Worm (Caenorhabditis elegans) whole organism, dauer: ENCODE data around the gene subs-4.

Experiments used
- unc-62 ChIP-seq: sonication (generic microtip); optimal IDR thresholded peaks from 2 replicates; lab custom pipeline; 2017; ENCODE audit warnings: missing biosample characterization, missing genetic modification reagents, missing genetic modification characterization

Gene subs-4

DNA sequence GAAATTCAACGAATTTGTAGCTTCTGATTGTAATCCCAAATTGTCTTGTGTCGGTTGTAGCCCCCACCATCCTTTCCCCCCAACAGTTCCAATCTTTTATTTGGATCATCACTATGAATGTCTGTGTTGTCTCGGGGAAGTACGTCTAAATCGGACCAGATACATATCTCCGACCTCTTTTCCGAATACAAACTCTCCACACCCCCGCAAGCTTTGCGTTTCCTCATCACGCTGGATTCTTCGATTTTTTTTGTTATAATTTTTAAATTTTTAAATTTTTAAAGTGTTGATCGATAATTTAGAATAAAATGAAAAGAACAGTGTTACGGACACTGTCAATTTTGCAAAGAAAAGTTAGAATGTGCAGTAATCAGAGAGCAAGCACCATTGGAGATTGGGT is at the start of gene subs-4:
Gene subs-4, plus strand, starts transcription at position 301 of the 400 bp plus-strand sequence.
- no peak for TF ChIP-seq unc-62 (GFP tag; lab: Kevin White, UChicago)

DNA sequence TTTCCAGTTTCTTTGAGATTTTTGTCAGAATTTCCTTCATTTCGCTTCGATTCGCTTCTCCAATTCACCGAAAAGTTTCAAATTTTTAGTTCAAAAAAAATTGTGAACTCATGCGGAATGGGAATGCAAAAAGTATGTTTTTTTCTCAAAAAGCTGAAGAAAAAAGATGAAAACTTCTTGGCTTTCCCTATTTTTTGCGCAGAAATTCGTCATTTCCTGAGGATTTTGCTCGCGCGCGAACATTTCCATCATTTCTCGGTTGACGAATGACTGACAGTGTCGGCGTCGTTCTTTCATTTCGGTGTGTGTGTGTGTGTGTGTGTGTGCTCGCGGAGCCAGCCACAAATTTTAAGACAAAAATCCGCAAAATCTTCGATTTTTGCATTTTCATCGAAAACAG is 49.7 kb upstream of the subs-4 start:
- no peak for TF ChIP-seq unc-62 (GFP tag; lab: Kevin White, UChicago)

DNA sequence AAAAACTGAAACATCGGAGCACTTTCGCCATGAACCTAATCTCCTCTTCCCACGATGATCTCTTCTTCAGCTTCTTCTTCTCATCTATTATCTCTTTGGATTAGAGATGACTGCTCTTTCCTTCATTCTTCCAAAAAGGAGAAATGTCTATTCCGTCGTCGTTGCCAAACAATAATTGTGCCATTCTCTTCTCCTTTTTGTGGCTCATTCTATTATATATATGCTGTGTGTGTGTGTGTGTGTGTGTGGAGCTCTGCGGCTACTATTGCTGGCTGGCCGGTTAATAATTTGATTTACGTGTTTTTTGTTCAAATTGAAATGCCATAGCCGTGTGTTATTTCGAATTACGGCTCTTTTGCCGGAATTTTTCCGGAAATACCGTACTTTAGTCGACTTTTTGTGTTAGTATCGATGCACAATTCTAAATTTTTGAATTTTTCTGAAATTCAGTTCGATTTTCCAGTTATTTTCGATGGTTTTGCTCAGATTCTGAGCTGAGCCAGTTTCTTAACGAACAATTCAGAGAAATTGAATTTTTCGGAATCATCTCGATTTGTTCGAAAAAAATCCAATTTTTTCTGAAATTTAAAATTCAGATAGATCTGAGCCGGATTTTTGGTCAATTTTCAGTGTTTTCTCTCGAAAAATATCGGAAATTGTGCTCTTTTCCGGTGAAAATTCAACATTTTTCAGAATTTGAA is 48.8 kb upstream of the subs-4 start, which contains the start of gene T28D6.5:
Gene T28D6.5, plus strand, starts transcription at position 651 of the 701 bp plus-strand sequence.
- no peak for TF ChIP-seq unc-62 (GFP tag; lab: Kevin White, UChicago)

DNA sequence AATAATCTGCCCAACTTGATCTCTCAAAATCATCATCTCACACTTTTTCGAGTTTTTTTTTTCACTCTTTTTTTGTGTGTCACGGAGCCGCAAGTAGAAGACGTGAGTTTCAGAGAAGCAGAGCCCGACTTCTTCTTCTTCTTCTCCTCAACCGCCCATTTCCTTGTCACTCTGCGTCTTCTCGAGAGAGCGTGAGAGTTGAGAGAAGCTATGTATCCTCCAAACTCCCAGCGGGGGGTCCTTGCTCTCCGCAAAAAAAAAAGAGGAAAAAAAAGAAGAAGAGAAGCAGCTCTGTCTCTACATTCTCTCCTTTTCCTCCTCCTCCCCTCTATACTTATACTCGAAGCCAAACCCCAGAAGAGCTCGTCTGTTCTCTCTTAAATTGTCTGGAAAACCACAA is 47.7 kb upstream of the subs-4 start:
- TF ChIP-seq unc-62 (GFP tag; lab: Kevin White, UChicago) = no peak

DNA sequence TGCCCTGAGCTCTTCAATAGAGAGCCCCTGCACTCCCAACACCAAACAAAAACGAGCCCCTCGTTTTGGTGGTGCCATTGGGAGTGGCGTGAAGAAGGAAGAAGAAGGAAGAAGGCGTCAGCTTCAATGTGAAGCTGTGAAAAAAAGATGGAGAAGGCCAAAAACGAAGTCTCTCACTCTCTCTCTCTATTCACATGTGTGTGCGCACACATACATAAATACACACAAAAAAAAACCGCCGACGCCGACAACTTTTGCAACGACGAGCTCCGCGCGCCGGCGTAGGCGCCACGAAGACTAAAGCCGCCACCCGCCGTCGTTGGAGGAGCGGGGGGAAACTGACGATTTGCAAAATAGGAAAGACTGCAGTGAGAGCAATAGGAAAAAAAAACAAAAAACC is 46.0 kb upstream of the subs-4 start:
- TF ChIP-seq unc-62 (GFP tag; lab: Kevin White, UChicago) = no peak

DNA sequence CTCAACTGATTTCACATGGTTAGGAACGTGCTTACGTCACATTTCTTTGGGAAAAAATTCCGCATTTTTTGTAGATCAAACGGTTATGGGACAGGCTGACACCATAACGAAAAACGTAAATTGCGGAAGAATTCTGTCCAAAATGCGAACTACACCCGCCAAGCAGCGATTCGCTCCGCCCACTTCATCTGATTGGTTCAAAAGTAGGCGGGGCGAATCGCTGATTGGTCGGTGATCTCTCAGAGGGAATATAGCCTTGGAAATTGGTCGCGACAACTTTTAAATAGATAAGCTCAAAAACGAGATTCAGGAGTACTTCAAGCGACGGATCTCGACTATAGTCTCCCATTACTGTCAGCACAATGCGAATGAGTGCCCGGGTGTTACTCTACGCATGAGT is 44.4 kb upstream of the subs-4 start:
- TF ChIP-seq unc-62 (GFP tag; lab: Kevin White, UChicago) = no peak

DNA sequence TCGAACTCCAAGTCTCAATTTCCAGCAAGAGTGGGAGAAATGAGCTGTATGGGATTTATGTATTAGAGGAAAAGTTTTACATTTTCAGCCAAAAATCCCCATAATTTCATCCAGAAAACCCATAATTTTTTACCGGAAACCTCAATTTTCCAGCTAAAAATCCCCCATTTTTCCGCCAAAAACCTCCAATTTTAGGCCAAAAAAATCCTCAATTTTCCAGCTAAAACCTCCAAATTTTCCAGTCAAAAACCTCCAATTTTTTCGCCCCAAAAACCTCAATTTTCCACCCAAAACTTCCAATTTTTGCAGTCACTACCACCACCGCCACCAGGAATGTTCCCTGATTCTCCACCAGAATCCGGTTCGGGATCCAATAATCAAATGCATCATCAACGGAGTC is 40.6 kb upstream of the subs-4 start:
- no peak for TF ChIP-seq unc-62 (GFP tag; lab: Kevin White, UChicago)

DNA sequence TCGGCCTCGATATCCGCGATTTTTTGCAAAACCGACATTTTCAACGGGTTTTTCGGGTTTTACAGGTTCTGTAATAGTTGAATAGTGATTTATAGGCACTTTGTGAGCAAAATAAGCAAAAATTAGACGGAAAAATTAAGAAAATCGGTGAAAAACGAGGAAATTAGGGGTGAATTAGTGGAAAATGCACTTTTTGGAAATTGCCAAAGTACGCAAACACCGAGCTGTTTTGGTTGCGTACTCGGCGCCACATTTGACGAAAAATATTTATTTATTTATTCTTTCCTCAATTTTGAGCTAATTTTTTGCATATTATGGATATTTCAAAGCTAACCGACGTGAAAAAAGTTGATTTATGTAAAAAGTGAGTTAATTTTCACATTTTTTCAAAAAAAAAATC is 39.0 kb upstream of the subs-4 start, which contains the start of the genes T28D6.6 and pen-2:
Gene T28D6.6, minus strand, starts transcription at position 68 of the 400 bp plus-strand sequence.
Gene pen-2, plus strand, starts transcription at position 282 of the 400 bp plus-strand sequence.
- TF ChIP-seq unc-62 (GFP tag; lab: Kevin White, UChicago) = no peak

DNA sequence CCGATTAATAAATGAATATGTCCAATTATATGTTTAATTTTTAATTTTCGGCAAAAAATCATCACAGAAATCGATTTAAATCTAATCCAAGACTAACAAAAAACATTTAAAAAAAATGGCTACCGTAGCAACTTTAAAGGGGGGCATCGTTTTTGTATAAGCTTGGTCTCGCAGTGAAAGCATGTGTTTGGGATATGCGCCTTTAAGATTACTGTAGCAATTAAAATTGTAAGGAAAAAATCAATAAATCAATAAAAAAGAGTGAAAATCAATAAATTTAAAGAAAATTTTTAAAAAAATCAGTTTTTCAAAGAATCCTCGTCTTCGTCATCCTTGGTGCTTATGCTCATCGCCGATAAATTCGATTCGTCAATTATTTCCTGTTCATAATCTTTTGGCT is 37.9 kb upstream of the subs-4 start:
- no peak for TF ChIP-seq unc-62 (GFP tag; lab: Kevin White, UChicago)

DNA sequence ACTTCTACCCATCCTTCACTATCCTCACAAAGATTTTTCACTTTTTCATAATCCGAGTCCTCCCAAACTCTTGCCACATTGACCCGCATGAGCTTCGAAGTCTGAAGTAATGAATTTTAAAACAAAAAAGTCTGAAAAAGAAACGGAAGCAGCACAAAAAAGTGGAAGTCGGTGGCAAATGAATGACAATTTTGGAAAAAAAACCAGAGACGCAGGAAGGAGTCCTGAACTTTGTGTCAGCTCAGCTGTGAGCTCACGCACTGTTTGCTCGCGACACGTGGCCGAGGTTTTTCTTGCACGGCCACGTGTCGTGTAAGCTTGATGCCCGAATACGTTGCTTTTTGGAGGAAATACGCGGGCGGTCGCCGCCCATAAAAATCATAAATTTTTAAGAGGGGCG is 35.6 kb upstream of the subs-4 start, which contains the start of gene T28D6.7:
Gene T28D6.7, minus strand, starts transcription at position 101 of the 400 bp plus-strand sequence.
- TF ChIP-seq unc-62 (GFP tag; lab: Kevin White, UChicago) = no peak

DNA sequence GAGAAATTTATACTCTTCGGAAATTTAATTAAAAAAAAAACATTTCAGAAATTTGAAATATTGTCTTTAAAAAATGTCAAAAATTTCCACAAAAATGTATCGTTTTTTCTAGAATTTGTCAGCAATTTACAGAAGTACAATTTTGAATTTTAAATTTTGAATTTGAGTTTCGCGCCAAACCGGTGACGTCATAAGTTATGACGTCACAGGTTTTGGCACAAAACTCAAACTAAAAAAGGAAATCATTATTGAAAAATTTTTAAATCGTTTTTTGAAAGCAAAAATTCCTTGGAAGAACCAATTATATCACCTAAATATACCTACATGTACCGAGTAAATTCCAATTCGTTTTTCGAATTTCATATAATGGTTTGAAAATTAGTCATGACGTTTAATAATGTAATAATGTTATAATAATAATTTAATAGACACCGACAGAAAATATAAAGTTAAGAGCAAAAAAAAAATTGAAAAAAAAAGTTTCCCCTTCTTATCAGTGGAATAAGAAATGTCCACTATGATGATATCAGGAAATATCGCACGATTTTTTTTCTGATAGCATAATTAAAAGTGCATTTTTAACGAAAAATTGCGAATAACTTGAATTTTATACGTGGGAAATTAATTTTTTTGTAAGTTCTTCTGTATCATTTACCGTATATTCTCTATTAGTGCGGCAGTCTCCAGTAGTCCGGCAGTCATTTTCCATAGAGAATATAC is 31.8 kb upstream of the subs-4 start:
- no peak for TF ChIP-seq unc-62 (GFP tag; lab: Kevin White, UChicago)

DNA sequence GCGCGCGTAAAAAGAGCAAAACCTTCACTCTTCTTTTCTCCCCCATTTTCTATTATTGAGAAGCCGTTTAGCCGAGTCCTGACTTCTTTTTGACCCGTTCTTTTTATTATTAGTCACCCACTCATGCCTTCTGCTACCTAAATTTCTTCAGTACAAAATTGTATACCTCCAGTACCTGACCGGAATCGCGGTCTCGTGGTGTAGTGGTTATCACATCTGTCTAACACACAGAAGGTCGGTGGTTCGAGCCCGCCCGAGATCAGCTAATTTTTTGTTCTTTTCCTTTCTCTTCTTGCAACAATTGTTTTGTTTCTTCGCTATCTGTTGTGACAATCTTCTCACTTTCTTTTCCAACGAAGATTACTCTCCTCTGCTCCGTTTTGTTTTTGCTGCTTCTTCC is 29.2 kb upstream of the subs-4 start:
- TF ChIP-seq unc-62 (GFP tag; lab: Kevin White, UChicago) = no peak

DNA sequence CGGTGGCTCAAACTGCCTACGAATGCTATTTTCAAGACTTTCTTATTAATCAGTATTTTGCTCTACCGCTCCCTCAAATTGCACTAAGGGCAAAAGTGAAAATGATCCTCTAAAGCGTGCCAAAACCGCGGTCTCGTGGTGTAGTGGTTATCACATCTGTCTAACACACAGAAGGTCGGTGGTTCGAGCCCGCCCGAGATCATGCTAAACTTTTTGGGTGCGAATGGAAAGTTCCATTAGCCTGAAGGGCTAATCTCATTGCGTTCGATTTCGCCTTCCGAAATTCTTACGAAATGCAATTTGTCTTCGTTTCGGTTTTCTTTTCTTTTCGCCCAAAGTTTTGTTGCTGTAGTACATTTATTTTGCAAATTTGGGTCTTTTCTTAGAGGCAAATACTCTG is 28.5 kb upstream of the subs-4 start:
- no peak for TF ChIP-seq unc-62 (GFP tag; lab: Kevin White, UChicago)

DNA sequence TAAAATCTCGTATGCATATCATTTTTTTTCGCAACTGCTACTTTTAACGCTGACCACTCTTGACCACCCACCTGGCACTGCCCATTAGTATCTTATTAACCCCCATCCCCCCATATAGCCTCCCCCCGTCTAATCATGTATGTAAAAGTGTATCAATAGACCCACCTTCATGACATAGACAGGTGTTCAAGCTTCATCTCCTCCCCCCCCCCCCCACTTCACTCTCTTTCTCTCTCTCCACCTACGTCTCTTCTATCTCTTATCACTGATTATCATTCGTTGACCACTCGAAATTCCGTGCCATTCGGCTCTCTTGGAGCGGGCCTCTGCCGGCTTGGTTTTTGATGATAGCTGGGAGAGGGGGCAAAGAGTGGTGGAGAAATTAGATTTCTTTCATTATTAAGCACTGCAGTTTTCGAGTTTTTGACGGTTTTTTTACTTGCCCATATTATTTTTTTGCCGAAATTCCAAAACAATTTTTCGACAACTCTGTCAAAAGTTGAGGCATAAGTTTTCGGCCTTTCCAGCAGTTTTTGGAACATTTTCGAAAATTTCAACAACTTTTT is 26.2 kb upstream of the subs-4 start:
- TF ChIP-seq unc-62 (GFP tag; lab: Kevin White, UChicago) = no peak

DNA sequence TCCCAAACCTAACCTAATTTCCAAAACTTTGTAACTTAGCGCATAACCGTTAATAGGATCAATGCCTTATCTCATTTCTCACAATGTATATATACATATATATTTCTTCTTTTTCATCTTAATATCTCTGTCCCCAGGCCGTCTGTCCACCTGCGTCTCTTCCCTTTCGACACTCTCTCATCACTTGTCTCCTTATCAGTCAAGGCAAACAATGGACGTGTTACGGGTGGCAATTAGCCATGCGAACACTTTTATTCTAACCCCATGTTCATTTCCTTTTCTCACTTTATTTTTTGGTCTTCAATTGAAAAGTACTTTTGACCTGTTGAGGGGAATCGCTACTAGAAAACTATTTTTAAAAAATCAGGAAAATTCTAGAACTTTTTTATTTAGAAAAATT is 24.6 kb upstream of the subs-4 start:
- TF ChIP-seq unc-62 (GFP tag; lab: Kevin White, UChicago) = no peak

DNA sequence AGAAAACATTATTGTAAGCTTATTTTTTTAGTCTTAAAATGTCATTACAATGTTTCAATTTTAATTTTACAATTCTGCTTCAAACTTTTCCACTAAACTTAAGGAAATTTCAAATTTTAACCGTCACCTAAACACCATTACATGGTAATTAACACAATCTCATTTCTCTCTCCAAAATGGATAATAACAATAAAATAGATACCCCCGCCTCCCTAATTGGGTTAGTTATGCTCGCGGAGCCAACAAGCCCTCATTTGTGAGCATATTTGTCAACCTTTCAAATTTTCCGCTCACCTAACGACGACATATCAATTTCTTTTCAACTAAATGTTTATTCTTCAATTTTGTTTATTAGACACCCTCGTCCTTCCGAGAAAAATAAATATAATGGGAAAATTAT is 23.7 kb upstream of the subs-4 start:
- no peak for TF ChIP-seq unc-62 (GFP tag; lab: Kevin White, UChicago)
